Fruit fly (Drosophila melanogaster) S2 (cell line): ENCODE data around the gene Cpr65Ea.

Experiments used
- CG8478 ChIP-seq: fragments of >200 bp; optimal IDR thresholded peaks from 2 replicates; lab custom pipeline; 2018
- CTCF ChIP-seq, 2 experiments: fragments of >200 bp; optimal IDR thresholded peaks; 2 replicates each; lab custom pipeline; 2018

DNA sequence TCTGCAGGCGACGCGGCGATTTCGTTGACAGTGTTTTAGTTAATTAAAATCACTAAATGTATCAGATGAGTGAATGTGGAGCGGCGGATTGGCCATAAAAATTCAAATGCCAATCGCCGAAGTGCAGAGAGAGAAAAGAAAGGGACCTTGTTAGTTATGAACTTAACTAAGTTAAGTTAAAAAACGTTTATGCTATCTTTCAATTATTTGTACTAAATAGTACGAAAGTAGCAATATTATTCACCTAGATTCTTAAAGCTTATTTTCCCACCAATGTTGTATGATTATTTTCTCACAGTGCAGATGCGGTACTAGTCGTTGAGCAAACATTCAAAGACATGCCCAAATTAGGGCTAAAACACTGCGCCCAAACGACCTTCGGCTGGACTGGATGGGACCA lies 4.4 kb upstream of the Cpr65Ea start:
- TF ChIP-seq CG8478 (lab: Kevin White, UChicago) = no peak
- no peak for TF ChIP-seq CTCF (optimal IDR thresholded peaks at IDR 0.05; lab: Kevin White, UChicago)
